Worm (Caenorhabditis elegans) whole organism, mixed stage, embryonic: ENCODE measurements around the gene ins-12.

Source experiments
- M03D4.4 ChIP-seq: sonication (generic microtip); optimal IDR thresholded peaks from 2 replicates; lab custom pipeline; 2017; ENCODE audit warnings: mild to moderate bottlenecking, missing genetic modification characterization, missing compliant biosample characterization
- bed-3 ChIP-seq: fragments of 200-800 bp; sonication (Bioruptor generic); optimal IDR thresholded peaks from 3 replicates; lab custom pipeline; 2018; ENCODE audit warnings: mild to moderate bottlenecking, missing genetic modification characterization, moderate library complexity, missing compliant biosample characterization
- blmp-1 ChIP-seq: fragments of 150-350 bp; optimal IDR thresholded peaks from 2 replicates; lab custom pipeline; 2014; ENCODE audit warnings: missing biosample characterization, missing genetic modification characterization
- ceh-39 ChIP-seq: fragments of 150-350 bp; optimal IDR thresholded peaks from 2 replicates; lab custom pipeline; 2014; ENCODE audit warnings: missing biosample characterization, missing genetic modification characterization
- ceh-43 ChIP-seq: fragments of 200-800 bp; sonication (Bioruptor generic); optimal IDR thresholded peaks from 2 replicates; lab custom pipeline; 2018; ENCODE audit warnings: mild to moderate bottlenecking, missing genetic modification characterization, moderate library complexity, missing compliant biosample characterization
- ceh-83 ChIP-seq: fragments of 200-800 bp; sonication (Bioruptor generic); optimal IDR thresholded peaks from 2 replicates; lab custom pipeline; 2018; ENCODE audit warnings: mild to moderate bottlenecking, missing genetic modification characterization, missing compliant biosample characterization
- ces-1 ChIP-seq: fragments of 150-350 bp; optimal IDR thresholded peaks from 2 replicates; lab custom pipeline; 2014; ENCODE audit warnings: missing biosample characterization, missing genetic modification reagents, missing genetic modification characterization
- cnd-1 ChIP-seq: fragments of 200-800 bp; sonication (Bioruptor generic); optimal IDR thresholded peaks from 2 replicates; lab custom pipeline; 2018; ENCODE audit warnings: mild to moderate bottlenecking, missing genetic modification characterization, missing compliant biosample characterization
- drap-1 ChIP-seq: fragments of 200-800 bp; sonication (Bioruptor generic); optimal IDR thresholded peaks from 3 replicates; lab custom pipeline; 2018; ENCODE audit warnings: mild to moderate bottlenecking, missing genetic modification characterization, missing compliant biosample characterization
- elt-1 ChIP-seq: sonication (generic microtip); optimal IDR thresholded peaks from 2 replicates; lab custom pipeline; 2017; ENCODE audit warnings: missing genetic modification characterization, mild to moderate bottlenecking, missing compliant biosample characterization, antibody characterized with exemption, moderate library complexity, borderline replicate concordance; ENCODE audit not compliant: insufficient read depth
- elt-3 ChIP-seq: fragments of 150-350 bp; optimal IDR thresholded peaks from 2 replicates; lab custom pipeline; 2014; ENCODE audit warnings: missing biosample characterization, missing genetic modification characterization
- flh-1 ChIP-seq: fragments of 200-800 bp; sonication (Bioruptor generic); optimal IDR thresholded peaks from 2 replicates; lab custom pipeline; 2018; ENCODE audit warnings: mild to moderate bottlenecking, missing genetic modification characterization, moderate library complexity, missing compliant biosample characterization
- ham-2 ChIP-seq: fragments of 200-800 bp; sonication (Bioruptor generic); optimal IDR thresholded peaks from 2 replicates; lab custom pipeline; 2018; ENCODE audit warnings: mild to moderate bottlenecking, missing genetic modification characterization, missing compliant biosample characterization
- hlh-1 ChIP-seq: fragments of 150-350 bp; optimal IDR thresholded peaks from 2 replicates; lab custom pipeline; 2014; ENCODE audit warnings: missing biosample characterization, missing genetic modification reagents, missing genetic modification characterization
- lin-13 ChIP-seq: fragments of 150-350 bp; optimal IDR thresholded peaks from 2 replicates; lab custom pipeline; 2014; ENCODE audit warnings: missing biosample characterization, missing genetic modification characterization
- lin-32 ChIP-seq: fragments of 200-800 bp; sonication (Bioruptor generic); optimal IDR thresholded peaks from 2 replicates; lab custom pipeline; 2018; ENCODE audit warnings: mild to moderate bottlenecking, missing genetic modification characterization, missing compliant biosample characterization
- lsy-2 ChIP-seq: fragments of 150-350 bp; optimal IDR thresholded peaks from 2 replicates; lab custom pipeline; 2014; ENCODE audit warnings: missing biosample characterization, missing genetic modification characterization
- mab-5 ChIP-seq: fragments of 150-350 bp; optimal IDR thresholded peaks from 2 replicates; lab custom pipeline; 2014; ENCODE audit warnings: missing biosample characterization, missing genetic modification characterization
- mep-1 ChIP-seq: fragments of 150-350 bp; optimal IDR thresholded peaks from 2 replicates; lab custom pipeline; 2017; ENCODE audit warnings: missing biosample characterization, missing genetic modification reagents, missing genetic modification characterization, inconsistent platforms
- mls-2 ChIP-seq: sonication (generic microtip); optimal IDR thresholded peaks from 2 replicates; lab custom pipeline; 2016; ENCODE audit warnings: mild to moderate bottlenecking, missing genetic modification characterization, moderate library complexity, missing compliant biosample characterization
- nhr-12 ChIP-seq: fragments of 150-350 bp; optimal IDR thresholded peaks from 2 replicates; lab custom pipeline; 2014; ENCODE audit warnings: missing biosample characterization, missing genetic modification characterization
- nhr-237 ChIP-seq: fragments of 150-350 bp; optimal IDR thresholded peaks from 2 replicates; lab custom pipeline; 2014; ENCODE audit warnings: missing biosample characterization, missing genetic modification characterization
- nhr-28 ChIP-seq: fragments of 150-350 bp; optimal IDR thresholded peaks from 2 replicates; lab custom pipeline; 2014; ENCODE audit warnings: missing biosample characterization, missing genetic modification characterization
- nhr-76 ChIP-seq: sonication (generic microtip); optimal IDR thresholded peaks from 2 replicates; lab custom pipeline; 2017; ENCODE audit warnings: missing biosample characterization, missing genetic modification characterization
- pha-4 ChIP-seq: fragments of 150-350 bp; optimal IDR thresholded peaks from 2 replicates; lab custom pipeline; 2018; ENCODE audit warnings: missing biosample characterization, missing genetic modification reagents, missing genetic modification characterization
- sem-2 ChIP-seq: fragments of 200-800 bp; sonication (Bioruptor generic); optimal IDR thresholded peaks from 2 replicates; lab custom pipeline; 2018; ENCODE audit warnings: mild to moderate bottlenecking, missing genetic modification characterization, missing compliant biosample characterization
- snpc-4 ChIP-seq: fragments of 150-350 bp; optimal IDR thresholded peaks from 2 replicates; lab custom pipeline; 2014; ENCODE audit warnings: missing biosample characterization, missing genetic modification characterization
- sptf-1 ChIP-seq: sonication (generic microtip); optimal IDR thresholded peaks from 2 replicates; lab custom pipeline; 2017; ENCODE audit warnings: mild to moderate bottlenecking, missing genetic modification characterization, moderate library complexity, missing compliant biosample characterization
- tbx-8 ChIP-seq: fragments of 200-800 bp; sonication (Bioruptor generic); optimal IDR thresholded peaks from 2 replicates; lab custom pipeline; 2018; ENCODE audit warnings: mild to moderate bottlenecking, missing genetic modification characterization, moderate library complexity, missing compliant biosample characterization
- unc-120 ChIP-seq: sonication (generic microtip); optimal IDR thresholded peaks from 2 replicates; lab custom pipeline; 2017; ENCODE audit warnings: missing genetic modification characterization, missing compliant biosample characterization; ENCODE audit not compliant: poor library complexity, severe bottlenecking
- unc-39 ChIP-seq: fragments of 150-350 bp; optimal IDR thresholded peaks from 2 replicates; lab custom pipeline; 2014; ENCODE audit warnings: missing biosample characterization, missing genetic modification characterization
- unc-62 ChIP-seq: fragments of 150-350 bp; optimal IDR thresholded peaks from 2 replicates; lab custom pipeline; 2014; ENCODE audit warnings: missing biosample characterization, missing genetic modification reagents, missing genetic modification characterization
- zip-8 ChIP-seq: fragments of 150-350 bp; optimal IDR thresholded peaks from 2 replicates; lab custom pipeline; 2014; ENCODE audit warnings: missing biosample characterization, missing genetic modification characterization
- ztf-11 ChIP-seq: fragments of 150-350 bp; optimal IDR thresholded peaks from 2 replicates; lab custom pipeline; 2014; ENCODE audit warnings: missing biosample characterization, missing genetic modification characterization

ins-12 gene

DNA sequence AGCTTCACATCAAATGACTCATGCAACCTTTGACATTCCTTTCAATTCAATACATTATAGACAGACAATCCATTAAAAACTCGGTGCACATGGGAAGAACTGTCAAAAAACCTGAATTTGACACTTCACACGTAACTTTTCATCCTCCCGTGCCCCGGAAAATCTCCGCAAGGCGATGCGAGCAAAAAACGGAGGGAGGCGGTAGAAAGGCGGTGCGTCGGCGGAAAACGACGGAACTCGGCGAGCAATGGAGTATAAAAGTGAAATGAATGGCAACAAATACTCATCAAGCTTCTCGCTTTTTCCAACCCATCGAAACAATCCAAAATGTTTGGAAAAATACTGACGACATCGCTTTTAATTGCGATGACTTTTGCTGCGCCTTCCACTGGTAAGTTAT, 23.6 kb downstream of the ins-12 start, which contains the start of gene T25E4.1:
Gene T25E4.1 (plus strand): TSS at position 301 of the 400 bp plus-strand sequence.
- TF ChIP-seq cnd-1 (no peak), ham-2 (GFP tag; lab: Kevin White, UChicago) (no peak), snpc-4 (tag; lab: Kevin White, UChicago) (no peak), elt-1 (tag; lab: Kevin White, UChicago) (no peak), ces-1 (no peak), lsy-2 (tag; lab: Kevin White, UChicago) (no peak), elt-3 (tag; lab: Kevin White, UChicago) (no peak), nhr-28 (tag; lab: Kevin White, UChicago) (no peak), lin-32 (GFP tag; lab: Kevin White, UChicago) (no peak), ceh-83 (no peak), zip-8 (tag; lab: Kevin White, UChicago) (no peak), ceh-43 (GFP tag; lab: Kevin White, UChicago) (no peak), unc-39 (no peak), unc-120 (tag; lab: Kevin White, UChicago) (no peak), mab-5 (no peak), bed-3 (GFP tag; lab: Kevin White, UChicago) (no peak)

ce11 chrII:5578714-5579113, 24.3 kb downstream of the ins-12 start:
- TF ChIP-seq ztf-11 (no peak), cnd-1 (no peak), flh-1 (no peak), mls-2 (no peak), lin-13 (tag; lab: Kevin White, UChicago) (no peak), mab-5 (no peak), nhr-76 (tag; lab: Kevin White, UChicago) (no peak), drap-1 (GFP tag; lab: Kevin White, UChicago) (no peak), hlh-1 (tag; lab: Kevin White, UChicago) (no peak), nhr-28 (tag; lab: Kevin White, UChicago) (no peak), ceh-43 (GFP tag; lab: Kevin White, UChicago) (no peak), ham-2 (GFP tag; lab: Kevin White, UChicago) (no peak), snpc-4 (tag; lab: Kevin White, UChicago) (no peak), zip-8 (tag; lab: Kevin White, UChicago) (no peak), sptf-1 (no peak), blmp-1 (tag; lab: Kevin White, UChicago) (no peak), ceh-83 (no peak), lsy-2 (tag; lab: Kevin White, UChicago) (no peak), mep-1 (tag; lab: Kevin White, UChicago) (no peak), unc-39 (no peak)
- TF ChIP-seq, all 35 proteins: peak for 0

DNA sequence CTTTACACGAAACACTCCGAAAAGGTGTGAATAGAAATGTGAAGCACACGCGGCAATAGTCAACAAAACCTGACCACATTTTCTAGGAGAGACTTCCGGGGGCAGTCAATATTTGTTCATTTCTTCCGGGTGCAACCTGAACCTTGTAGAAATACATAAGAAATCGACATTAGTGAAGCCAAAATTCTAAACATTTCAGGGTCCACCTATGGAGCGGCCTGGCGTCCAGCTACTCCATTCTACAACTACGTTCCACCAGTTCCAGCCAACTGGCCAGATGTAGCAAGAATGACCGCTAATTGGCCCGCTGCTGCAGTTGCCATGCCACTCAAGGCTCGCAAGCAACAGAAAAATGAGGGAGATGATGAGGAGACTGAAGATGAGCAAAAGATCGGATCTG, 24.8 kb downstream of the ins-12 start:
- TF ChIP-seq hlh-1 (tag; lab: Kevin White, UChicago): no peak
- TF ChIP-seq pha-4 (tag; lab: Kevin White, UChicago): peak; percentile 1

ce11 chrII:5582309-5582708, 27.9 kb downstream of the ins-12 start, which contains the start of gene T25E4.2:
Gene T25E4.2 (minus strand): TSS chrII:5582409.
- TF ChIP-seq tbx-8 (GFP tag; lab: Kevin White, UChicago): no peak
- TF ChIP-seq ham-2 (GFP tag; lab: Kevin White, UChicago): no peak
- no peak for TF ChIP-seq unc-62
- no peak for TF ChIP-seq nhr-12 (tag; lab: Kevin White, UChicago)
- TF ChIP-seq blmp-1 (tag; lab: Kevin White, UChicago): no peak
- TF ChIP-seq hlh-1 (tag; lab: Kevin White, UChicago): no peak
- no peak for TF ChIP-seq lin-32 (GFP tag; lab: Kevin White, UChicago)
- no peak for TF ChIP-seq sem-2
- TF ChIP-seq lsy-2 (tag; lab: Kevin White, UChicago): no peak
- TF ChIP-seq ceh-43 (GFP tag; lab: Kevin White, UChicago): no peak
- TF ChIP-seq, all 35 proteins: peak for 0

DNA sequence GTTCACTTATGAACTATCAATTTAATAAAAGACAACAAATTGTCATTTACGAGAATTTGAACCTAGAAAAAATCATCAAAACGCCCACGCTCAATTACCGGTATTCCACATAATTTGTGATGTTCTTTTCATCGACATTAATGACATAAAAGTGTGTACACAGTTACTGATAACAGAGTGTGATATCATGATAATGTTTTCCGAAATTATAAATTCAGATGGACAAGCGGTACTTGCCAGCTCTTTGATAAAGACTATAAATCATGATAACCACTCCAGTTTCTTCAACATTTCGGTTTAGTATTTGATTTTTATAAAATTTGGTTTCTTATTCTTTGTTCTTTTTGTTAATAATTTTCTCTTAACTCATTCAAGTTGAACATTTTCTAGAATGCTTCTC, 31.4 kb downstream of the ins-12 start, which contains the start of gene lys-8:
Gene lys-8 (plus strand): TSS at position 391 of the 400 bp plus-strand sequence.
- no peak for TF ChIP-seq elt-1 (tag; lab: Kevin White, UChicago)
- TF ChIP-seq mls-2: no peak
- no peak for TF ChIP-seq unc-39
- no peak for TF ChIP-seq M03D4.4 (tag; lab: Kevin White, UChicago)
- no peak for TF ChIP-seq elt-3 (tag; lab: Kevin White, UChicago)
- TF ChIP-seq ceh-43 (GFP tag; lab: Kevin White, UChicago): no peak
- no peak for TF ChIP-seq ceh-39
- no peak for TF ChIP-seq nhr-237 (tag; lab: Kevin White, UChicago)
- TF ChIP-seq ztf-11: no peak
- no peak for TF ChIP-seq snpc-4 (tag; lab: Kevin White, UChicago)
- no peak for TF ChIP-seq tbx-8 (GFP tag; lab: Kevin White, UChicago)
- no peak for TF ChIP-seq bed-3 (GFP tag; lab: Kevin White, UChicago)
- no peak for TF ChIP-seq blmp-1 (tag; lab: Kevin White, UChicago)
- no peak for TF ChIP-seq ham-2 (GFP tag; lab: Kevin White, UChicago)
- TF ChIP-seq hlh-1 (tag; lab: Kevin White, UChicago): no peak
- TF ChIP-seq unc-62: no peak
- TF ChIP-seq, all 35 proteins: peak for 0
